Worm (Caenorhabditis elegans) whole organism, mixed stage, embryonic: ENCODE measurements around the gene srxa-18.

Experiments
- blmp-1 ChIP-seq: fragments of 150-350 bp; optimal IDR thresholded peaks from 2 replicates; lab custom pipeline; 2014; ENCODE audit warnings: missing biosample characterization, missing genetic modification characterization
- drap-1 ChIP-seq: fragments of 200-800 bp; sonication (Bioruptor generic); optimal IDR thresholded peaks from 3 replicates; lab custom pipeline; 2018; ENCODE audit warnings: mild to moderate bottlenecking, missing genetic modification characterization, missing compliant biosample characterization
- elt-1 ChIP-seq: sonication (generic microtip); optimal IDR thresholded peaks from 2 replicates; lab custom pipeline; 2017; ENCODE audit warnings: missing genetic modification characterization, mild to moderate bottlenecking, missing compliant biosample characterization, antibody characterized with exemption, moderate library complexity, borderline replicate concordance; ENCODE audit not compliant: insufficient read depth
- elt-3 ChIP-seq: fragments of 150-350 bp; optimal IDR thresholded peaks from 2 replicates; lab custom pipeline; 2014; ENCODE audit warnings: missing biosample characterization, missing genetic modification characterization
- lsy-2 ChIP-seq: fragments of 150-350 bp; optimal IDR thresholded peaks from 2 replicates; lab custom pipeline; 2014; ENCODE audit warnings: missing biosample characterization, missing genetic modification characterization
- mab-5 ChIP-seq: fragments of 150-350 bp; optimal IDR thresholded peaks from 2 replicates; lab custom pipeline; 2014; ENCODE audit warnings: missing biosample characterization, missing genetic modification characterization
- mls-2 ChIP-seq: sonication (generic microtip); optimal IDR thresholded peaks from 2 replicates; lab custom pipeline; 2016; ENCODE audit warnings: mild to moderate bottlenecking, missing genetic modification characterization, moderate library complexity, missing compliant biosample characterization
- nhr-12 ChIP-seq: fragments of 150-350 bp; optimal IDR thresholded peaks from 2 replicates; lab custom pipeline; 2014; ENCODE audit warnings: missing biosample characterization, missing genetic modification characterization
- nhr-76 ChIP-seq: sonication (generic microtip); optimal IDR thresholded peaks from 2 replicates; lab custom pipeline; 2017; ENCODE audit warnings: missing biosample characterization, missing genetic modification characterization
- snpc-4 ChIP-seq: fragments of 150-350 bp; optimal IDR thresholded peaks from 2 replicates; lab custom pipeline; 2014; ENCODE audit warnings: missing biosample characterization, missing genetic modification characterization
- sptf-1 ChIP-seq: sonication (generic microtip); optimal IDR thresholded peaks from 2 replicates; lab custom pipeline; 2017; ENCODE audit warnings: mild to moderate bottlenecking, missing genetic modification characterization, moderate library complexity, missing compliant biosample characterization
- unc-39 ChIP-seq: fragments of 150-350 bp; optimal IDR thresholded peaks from 2 replicates; lab custom pipeline; 2014; ENCODE audit warnings: missing biosample characterization, missing genetic modification characterization
- unc-62 ChIP-seq: fragments of 150-350 bp; optimal IDR thresholded peaks from 2 replicates; lab custom pipeline; 2014; ENCODE audit warnings: missing biosample characterization, missing genetic modification reagents, missing genetic modification characterization
- ztf-11 ChIP-seq: fragments of 150-350 bp; optimal IDR thresholded peaks from 2 replicates; lab custom pipeline; 2014; ENCODE audit warnings: missing biosample characterization, missing genetic modification characterization

ce11 chrV:10107309-10107708 lies 13.5 kb downstream of the srxa-18 start, which contains the start of gene C08B6.11:
- TF ChIP-seq unc-62 (GFP tag; lab: Kevin White, UChicago), result no peak
- no peak for TF ChIP-seq unc-39 (tag; lab: Kevin White, UChicago)
- no peak for TF ChIP-seq sptf-1 (tag; lab: Kevin White, UChicago)
- no peak for TF ChIP-seq elt-1
- no peak for TF ChIP-seq blmp-1 (tag; lab: Kevin White, UChicago)
- no peak for TF ChIP-seq mls-2
- TF ChIP-seq drap-1 (GFP tag; lab: Kevin White, UChicago), result no peak
- no peak for TF ChIP-seq nhr-12 (tag; lab: Kevin White, UChicago)
- no peak for TF ChIP-seq nhr-76 (tag; lab: Kevin White, UChicago)
- no peak for TF ChIP-seq lsy-2 (tag; lab: Kevin White, UChicago)
- TF ChIP-seq mab-5 (tag; lab: Kevin White, UChicago), result no peak
- no peak for TF ChIP-seq elt-3
- TF ChIP-seq ztf-11, result no peak
- TF ChIP-seq snpc-4, result no peak
